Worm (Caenorhabditis elegans): ENCODE data around the gene mcp-1.

mcp-1 gene

DNA sequence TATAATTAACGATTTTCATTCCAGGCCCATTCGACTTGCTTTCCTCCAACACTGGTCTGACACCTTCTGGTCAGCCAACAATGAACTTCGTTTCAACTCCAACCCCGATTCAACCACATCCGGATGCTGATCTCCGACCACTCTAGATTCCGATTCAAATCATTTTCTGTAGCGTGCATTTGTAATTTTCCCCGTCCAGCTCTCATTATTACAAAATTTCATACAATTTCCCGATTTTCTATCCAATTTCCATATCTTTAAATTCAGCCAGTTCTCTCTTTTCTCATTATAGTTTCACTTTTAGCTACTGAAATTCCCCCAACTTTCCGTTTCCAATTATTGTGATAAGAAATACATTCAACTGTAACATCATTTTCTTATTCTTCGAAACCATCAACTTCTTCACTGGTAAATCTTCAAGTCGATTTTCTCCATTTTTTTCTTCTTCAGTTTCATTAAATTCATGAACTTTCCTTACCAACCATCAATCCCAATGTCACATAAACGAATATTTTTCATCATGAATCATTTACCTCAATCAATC is 54.0 kb downstream of the mcp-1 start:
- no peak for TF ChIP-seq C08G9.2 (tag; optimal IDR thresholded peaks at IDR 0.05)
- no peak for TF ChIP-seq ceh-9 (tag; optimal IDR thresholded peaks at IDR 0.05)
- TF ChIP-seq pag-3 (tag; optimal IDR thresholded peaks at IDR 0.05; ENCODE audit: borderline replicate concordance): no peak
- no peak for TF ChIP-seq C38D4.7 (GFP tag; optimal IDR thresholded peaks at IDR 0.05)
- no peak for TF ChIP-seq fax-1 (tag; optimal IDR thresholded peaks at IDR 0.05)
- no peak for TF ChIP-seq nhr-11 (tag; optimal IDR thresholded peaks at IDR 0.05)
- TF ChIP-seq ceh-34 (tag; optimal IDR thresholded peaks at IDR 0.05): no peak
- TF ChIP-seq pat-9 (tag; optimal IDR thresholded peaks at IDR 0.05): no peak
- no peak for TF ChIP-seq unc-55 (GFP tag; optimal IDR thresholded peaks at IDR 0.05)
- TF ChIP-seq eyg-1 (tag; optimal IDR thresholded peaks at IDR 0.05): no peak
- TF ChIP-seq fkh-6 (tag; optimal IDR thresholded peaks at IDR 0.05): no peak
- no peak for TF ChIP-seq pha-4 (tag; optimal IDR thresholded peaks at IDR 0.05)
- no peak for TF ChIP-seq ceh-18 (tag; optimal IDR thresholded peaks at IDR 0.05)

DNA sequence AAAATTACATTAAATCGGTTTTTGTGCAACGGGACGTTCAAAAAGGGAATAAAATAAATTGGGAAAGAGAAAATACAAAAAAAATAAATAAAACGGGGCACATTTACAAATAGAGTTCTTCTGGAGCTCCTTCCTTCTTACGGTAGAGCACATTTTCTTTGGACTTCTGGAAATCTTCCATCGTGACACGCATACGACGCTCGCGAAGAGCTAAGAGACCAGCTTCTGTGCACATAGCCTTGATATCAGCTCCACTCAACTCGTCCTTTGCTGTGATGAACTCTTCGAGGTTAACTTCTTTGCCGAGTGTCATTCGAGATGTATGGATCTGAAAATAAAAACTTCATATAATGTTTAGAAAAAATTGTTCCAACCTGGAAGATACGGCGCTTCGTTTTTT is 54.5 kb downstream of the mcp-1 start:
- TF ChIP-seq gmeb-2 (tag; optimal IDR thresholded peaks at IDR 0.05): no peak

DNA sequence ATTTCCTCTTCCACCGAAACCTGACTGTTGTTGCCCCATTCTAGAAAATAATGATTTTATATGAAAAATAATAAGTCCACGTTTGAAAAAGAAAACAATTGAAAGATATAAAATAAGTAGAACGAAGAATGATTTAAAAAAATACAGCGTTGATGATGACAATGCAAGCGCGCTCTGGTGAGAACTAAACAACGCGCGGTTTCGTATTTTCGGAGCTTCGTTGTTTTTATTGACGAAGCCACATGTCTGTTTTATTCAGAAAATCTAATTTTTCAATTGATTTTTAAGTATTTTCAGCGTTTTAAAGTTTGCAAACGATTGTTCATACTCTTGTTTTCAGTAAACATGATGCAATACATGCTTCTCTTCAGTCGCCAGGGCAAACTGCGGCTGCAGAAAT is 56.0 kb downstream of the mcp-1 start, which contains the start of the genes rpt-2 and aps-1:
TSS of gene rpt-2 (minus strand) at position 40 of the 400 bp plus-strand sequence.
TSS of gene aps-1 (plus strand) at position 341 of the 400 bp plus-strand sequence.
- TF ChIP-seq pros-1 (tag; optimal IDR thresholded peaks at IDR 0.05): no peak
- TF ChIP-seq ceh-31 (tag; optimal IDR thresholded peaks at IDR 0.05): peak; percentile 48
- TF ChIP-seq tbx-2 (tag; optimal IDR thresholded peaks at IDR 0.05): peak; percentile 27
- no peak for TF ChIP-seq ttx-3 (tag; optimal IDR thresholded peaks at IDR 0.05)
- TF ChIP-seq tbx-7 (tag; optimal IDR thresholded peaks at IDR 0.05): no peak
- peak; percentile 34 for TF ChIP-seq K09A11.1 (tag; optimal IDR thresholded peaks at IDR 0.05; ENCODE audit: insufficient read depth)
- TF ChIP-seq ama-1 (optimal IDR thresholded peaks at IDR 0.05): no peak
- TF ChIP-seq hlh-30 (tag; optimal IDR thresholded peaks at IDR 0.05; ENCODE audit: insufficient read depth): peak; percentile 30
- TF ChIP-seq elt-4 (tag; optimal IDR thresholded peaks at IDR 0.05): no peak
- peak; percentile 51 for TF ChIP-seq pax-1 (tag; optimal IDR thresholded peaks at IDR 0.05)
- TF ChIP-seq hlh-8 (tag; optimal IDR thresholded peaks at IDR 0.05): peak; percentile 32
- peak; percentile 51 for TF ChIP-seq nfya-1 (tag; optimal IDR thresholded peaks at IDR 0.05)
- no peak for TF ChIP-seq C38D4.7 (GFP tag; optimal IDR thresholded peaks at IDR 0.05)
- peak; percentile 34 for TF ChIP-seq ceh-34 (tag; optimal IDR thresholded peaks at IDR 0.05)
- TF ChIP-seq dve-1 (tag; optimal IDR thresholded peaks at IDR 0.05): peak; percentile 55
- no peak for TF ChIP-seq F13H6.1 (tag; optimal IDR thresholded peaks at IDR 0.05)
- no peak for TF ChIP-seq ceh-24 (tag; optimal IDR thresholded peaks at IDR 0.05)
- no peak for TF ChIP-seq ceh-45 (GFP tag; IDR thresholded peaks at IDR 0.05)
- TF ChIP-seq unc-42 (tag; optimal IDR thresholded peaks at IDR 0.05): peak; percentile 63
- peak; percentile 38 for TF ChIP-seq elt-2 (tag; optimal IDR thresholded peaks at IDR 0.05)

Data from whole organism, late embryonic.